Fruit fly (Drosophila melanogaster): ENCODE results near the gene dpr10.

dpr10 gene

DNA sequence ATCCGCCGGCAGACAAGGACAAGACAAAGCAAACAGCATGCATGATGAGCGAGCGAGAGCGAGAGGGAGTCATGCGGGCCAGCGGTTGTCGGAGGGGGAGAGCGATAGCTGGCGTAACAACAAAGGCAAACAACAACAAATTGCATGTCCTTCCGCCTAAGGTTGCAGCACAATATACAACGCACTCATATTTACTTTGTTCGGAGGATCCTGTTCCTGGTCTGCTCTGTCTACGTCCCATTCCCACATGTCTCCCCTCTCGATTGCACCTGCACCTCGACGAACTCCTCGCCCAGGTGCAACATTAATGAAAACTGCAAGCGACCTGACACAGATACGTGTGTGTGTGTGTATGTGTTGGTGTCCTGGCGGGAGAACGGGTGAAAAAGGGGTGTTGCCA is 3.3 kb upstream of the dpr10 start:
- TF ChIP-seq noc (tag; optimal IDR thresholded peaks at IDR 0.05): no peak

DNA sequence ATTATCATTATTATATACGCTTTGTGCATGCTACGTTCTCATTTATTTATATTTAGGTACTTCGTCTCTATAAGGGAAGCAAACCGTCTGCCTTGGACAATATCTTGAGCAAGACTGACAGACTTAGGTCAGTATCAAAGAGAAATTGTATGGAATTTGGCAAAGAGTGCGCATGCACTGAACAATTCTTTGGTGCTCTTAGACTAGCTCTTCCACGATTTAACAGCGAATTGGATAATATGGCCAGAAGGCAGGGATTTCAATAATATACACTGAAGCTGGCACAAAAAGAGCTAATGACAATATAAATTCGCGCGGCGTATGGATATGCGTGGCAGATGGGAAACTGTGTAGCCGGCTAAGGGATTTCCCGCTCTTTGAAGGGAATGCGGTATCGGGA is 985 bp upstream of the dpr10 start:
- no peak for TF ChIP-seq noc (tag; optimal IDR thresholded peaks at IDR 0.05)

DNA sequence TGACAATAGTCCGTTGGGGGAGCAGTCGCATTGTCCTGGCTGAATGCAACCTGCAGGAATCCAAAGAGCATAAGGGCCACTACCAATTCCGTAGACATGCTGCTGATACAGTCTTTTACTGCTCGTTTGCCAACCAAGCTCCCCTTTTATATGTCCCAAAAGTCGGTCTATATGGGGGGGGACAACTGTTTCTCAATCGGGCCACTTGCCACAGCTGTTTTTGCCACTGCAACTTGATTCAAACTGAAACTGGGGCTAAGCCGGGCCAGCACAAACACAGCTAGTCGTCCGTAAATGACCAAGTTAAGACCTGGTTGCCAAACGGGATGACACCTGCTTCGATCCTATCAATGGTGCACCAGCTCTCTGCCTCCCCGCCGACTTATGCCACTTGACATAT is 19.0 kb downstream of the dpr10 start, which contains the start of gene CG6628:
Gene CG6628 (minus strand): TSS at position 101 of the 400 bp plus-strand sequence.
- no peak for TF ChIP-seq noc (tag; optimal IDR thresholded peaks at IDR 0.05)

DNA sequence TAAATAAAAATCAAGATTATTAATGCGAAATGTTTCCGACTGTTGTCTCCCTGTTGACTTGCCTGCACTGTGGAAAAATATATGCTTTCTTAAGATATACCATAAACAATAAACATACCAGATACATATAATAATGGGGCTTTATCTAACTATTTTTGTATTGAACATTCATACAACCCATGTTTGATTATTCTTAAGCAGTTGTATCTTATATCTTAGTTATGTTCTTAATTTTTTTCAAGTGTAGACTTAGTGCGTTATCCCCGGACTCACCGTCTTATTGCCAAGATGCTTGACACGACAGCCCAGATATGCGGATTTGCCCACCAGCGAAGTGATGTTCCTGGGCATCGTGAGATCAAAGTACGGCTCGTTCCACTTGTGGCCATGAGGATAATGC is 29.8 kb downstream of the dpr10 start:
- no peak for TF ChIP-seq noc (tag; optimal IDR thresholded peaks at IDR 0.05)

DNA sequence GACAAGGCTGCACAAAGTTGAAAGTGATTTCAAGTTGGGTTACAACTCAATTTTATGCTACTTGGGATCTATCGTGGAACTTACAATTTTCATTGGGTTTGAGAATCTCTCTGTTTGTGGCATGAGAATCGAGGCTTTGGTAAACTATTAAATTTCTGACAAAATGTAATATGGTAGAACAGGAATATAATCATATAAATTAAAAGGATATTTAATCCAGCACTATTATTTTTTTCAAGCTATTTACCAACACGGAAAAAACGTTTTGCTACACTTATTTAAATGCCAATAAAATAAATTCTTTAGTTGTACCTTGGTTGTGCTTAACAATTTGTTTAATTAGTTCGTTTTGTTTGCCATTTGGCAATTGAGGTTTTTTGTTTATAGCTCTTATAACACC is 34.4 kb downstream of the dpr10 start, which contains the start of gene CG8072:
Gene CG8072 (plus strand): TSS at position 301 of the 400 bp plus-strand sequence.
- no peak for TF ChIP-seq noc (tag; optimal IDR thresholded peaks at IDR 0.05)

DNA sequence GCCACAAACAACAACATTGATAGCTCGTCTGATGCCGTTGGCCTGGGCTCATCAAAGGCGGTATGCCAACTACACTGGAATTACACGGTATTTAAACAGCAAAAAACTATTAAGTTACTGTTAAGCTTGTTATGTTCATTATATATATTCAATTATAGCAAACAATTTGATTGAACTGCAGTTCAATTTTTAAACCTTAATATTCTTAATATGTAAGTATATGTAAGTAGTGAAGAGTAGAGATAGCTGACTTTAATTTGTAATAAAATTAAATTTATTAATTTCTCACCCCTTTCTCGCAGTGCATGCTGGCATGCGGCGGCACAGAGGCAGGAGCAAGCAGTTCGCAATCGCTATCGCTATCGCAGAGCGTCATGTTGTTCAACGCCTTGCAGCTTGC is 75.5 kb downstream of the dpr10 start:
- TF ChIP-seq noc (tag; optimal IDR thresholded peaks at IDR 0.05): no peak

DNA sequence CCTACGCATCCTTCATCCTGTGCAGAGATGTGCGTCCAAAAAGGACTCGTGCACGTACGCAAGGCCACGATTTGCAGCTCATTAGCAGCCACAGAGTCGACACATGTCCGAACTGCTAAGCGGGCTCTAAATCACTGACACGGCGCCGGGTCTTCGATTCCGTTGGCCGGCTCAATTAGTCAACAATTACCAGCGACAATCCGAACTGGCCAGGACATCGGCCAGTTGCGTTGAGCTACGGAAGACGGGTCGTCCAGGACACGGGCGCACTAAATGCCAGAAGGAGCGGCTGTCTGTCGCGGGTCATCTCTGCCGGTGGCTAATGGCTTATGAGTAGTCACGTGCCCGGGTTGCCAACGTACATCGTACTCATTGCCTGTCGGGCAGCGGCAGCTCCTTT is 80.1 kb downstream of the dpr10 start:
- no peak for TF ChIP-seq noc (tag; optimal IDR thresholded peaks at IDR 0.05)

DNA sequence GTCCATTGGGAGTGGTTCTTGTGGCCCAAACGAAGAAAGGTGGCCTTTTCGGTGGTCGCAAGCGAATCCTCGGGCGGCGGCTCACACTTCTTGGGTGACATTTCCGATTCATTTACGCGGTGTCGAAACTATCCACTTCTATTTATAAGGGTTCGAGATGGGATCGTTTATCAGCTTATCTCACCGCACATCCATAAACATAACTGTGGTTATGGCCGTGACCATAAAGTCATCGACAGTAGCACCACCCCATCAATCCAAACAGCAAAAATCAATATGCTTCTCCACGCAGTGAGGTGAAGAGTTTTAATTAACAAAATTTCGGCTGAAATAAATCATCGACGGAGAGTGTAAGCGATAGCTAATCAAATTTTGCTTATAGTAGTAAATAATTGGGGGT is 85.1 kb downstream of the dpr10 start, which contains the start of gene CG42826:
Gene CG42826 (minus strand): TSS at position 101 of the 400 bp plus-strand sequence.
- TF ChIP-seq noc (tag; optimal IDR thresholded peaks at IDR 0.05): no peak

DNA sequence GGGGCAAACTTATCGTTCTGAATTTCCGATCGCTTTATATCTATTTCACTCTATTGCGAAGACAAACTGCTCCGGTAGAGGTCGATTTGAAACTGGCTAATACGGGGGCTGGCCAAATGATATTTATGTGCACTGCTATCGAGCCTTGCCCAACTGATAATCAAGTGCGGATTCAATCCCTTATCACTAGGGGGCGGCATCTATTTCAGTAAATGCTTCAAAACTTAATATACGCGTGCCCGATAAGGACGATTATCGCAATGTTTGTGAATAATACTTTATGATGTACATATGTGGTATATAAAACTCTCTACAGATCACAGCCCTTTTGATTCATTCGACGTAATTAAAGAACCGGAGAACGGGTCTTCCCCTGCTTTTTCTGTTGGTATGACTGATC is 87.9 kb downstream of the dpr10 start, which contains the start of gene Srg2:
Gene Srg2 (minus strand): TSS at position 101 of the 400 bp plus-strand sequence.
- TF ChIP-seq noc (tag; optimal IDR thresholded peaks at IDR 0.05): no peak
